Fruit fly (Drosophila melanogaster): ENCODE results near the gene sqd.

sqd gene

DNA sequence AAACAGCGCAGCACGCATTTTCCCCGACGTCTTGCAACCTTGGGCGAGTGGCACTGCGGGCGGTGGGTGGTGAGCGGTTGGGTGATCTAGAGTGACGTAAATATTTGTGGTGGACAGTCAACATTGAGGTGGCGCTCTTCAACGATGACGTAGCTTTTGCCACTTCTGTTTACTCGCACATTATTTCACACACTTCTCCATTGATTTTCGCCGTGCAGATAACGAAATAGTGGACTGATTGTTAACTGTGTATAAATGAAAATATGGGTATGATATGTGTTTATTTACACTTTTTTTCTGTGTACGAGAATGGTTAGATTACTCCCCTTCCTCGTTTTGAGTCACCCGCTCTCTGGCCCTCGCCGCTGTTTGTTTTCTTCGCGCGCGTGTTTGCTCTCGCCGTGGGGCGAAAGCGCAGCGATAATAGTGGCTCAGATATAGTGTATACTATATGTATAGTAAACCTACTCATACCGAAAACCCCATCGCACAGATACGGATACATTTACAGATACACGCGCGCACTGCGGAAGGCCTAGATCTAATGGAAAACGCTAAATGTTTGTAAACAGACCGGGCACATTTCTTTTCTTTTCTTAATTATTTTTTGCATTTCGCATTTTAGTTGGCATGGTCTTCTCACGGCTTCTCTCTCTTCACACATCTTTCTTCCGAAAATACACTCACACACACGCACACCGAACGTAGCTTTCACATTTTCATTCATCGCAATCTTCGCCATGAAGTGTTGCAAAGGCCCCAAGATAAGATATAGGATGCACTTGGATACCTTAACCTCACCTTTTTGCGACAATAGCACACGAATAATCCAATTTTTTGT, 40.5 kb upstream of the sqd start, which contains the start of gene omd (continued):
- TF ChIP-seq Tbp (GFP tag; optimal IDR thresholded peaks at IDR 0.05), result no peak
- TF ChIP-seq D (optimal IDR thresholded peaks at IDR 0.05), result no peak
- TF ChIP-seq D (GFP tag; optimal IDR thresholded peaks at IDR 0.05), result peak; percentile 66
- peak; percentile 72 for TF ChIP-seq Rfx (GFP tag; IDR thresholded peaks at IDR 0.05)
- TF ChIP-seq zf30C (GFP tag; optimal IDR thresholded peaks at IDR 0.05), result peak; percentile 81
- TF ChIP-seq ro (GFP tag; IDR thresholded peaks at IDR 0.05), result no peak
- peak; percentile 16 for TF ChIP-seq CG8388 (GFP tag; optimal IDR thresholded peaks at IDR 0.05)
- peak; percentile 2 for TF ChIP-seq CG10267 (tag; optimal IDR thresholded peaks at IDR 0.05)
- peak; percentile 61 for TF ChIP-seq CG12236 (GFP tag; optimal IDR thresholded peaks at IDR 0.05)
- TF ChIP-seq CG15269 (tag; optimal IDR thresholded peaks at IDR 0.05), result no peak
- TF ChIP-seq corto (GFP tag; optimal IDR thresholded peaks at IDR 0.05), result no peak
- 0 out of 4 replicates have a peak, but pooled peaks have one; percentile 66 for TF ChIP-seq chinmo (GFP tag; IDR thresholded peaks at IDR 0.05; ENCODE audit: partially characterized antibody)
- peak; percentile 83 for TF ChIP-seq Hmr (GFP tag; optimal IDR thresholded peaks at IDR 0.05)
- peak; percentile 69 for TF ChIP-seq CG4707 (GFP tag; optimal IDR thresholded peaks at IDR 0.05)
- peak; percentile 56 for TF ChIP-seq gcm2 (GFP tag; optimal IDR thresholded peaks at IDR 0.05)
- TF ChIP-seq ken (GFP tag; IDR thresholded peaks at IDR 0.05), result peak; percentile 52; the same call in 1 of the 3 replicates
- TF ChIP-seq ewg (GFP tag; optimal IDR thresholded peaks at IDR 0.05), result peak; percentile 28
- no peak for TF ChIP-seq sc (optimal IDR thresholded peaks at IDR 0.05)
- TF ChIP-seq sc (GFP tag; optimal IDR thresholded peaks at IDR 0.05), result peak; percentile 43
- peak; percentile 12 for TF ChIP-seq CG7928 (GFP tag; optimal IDR thresholded peaks at IDR 0.05)
- peak; percentile 64 for TF ChIP-seq NC2β (GFP tag; optimal IDR thresholded peaks at IDR 0.05)
- TF ChIP-seq scrt (GFP tag; optimal IDR thresholded peaks at IDR 0.05), result no peak
- TF ChIP-seq CG11560 (tag; IDR thresholded peaks at IDR 0.05), result no peak
- peak; percentile 88 for TF ChIP-seq CG18599 (GFP tag; optimal IDR thresholded peaks at IDR 0.05)
- peak; percentile 49 for TF ChIP-seq Xbp1 (GFP tag; optimal IDR thresholded peaks at IDR 0.05)
- no peak for TF ChIP-seq grau (tag; optimal IDR thresholded peaks at IDR 0.05)
- TF ChIP-seq amos (GFP tag; IDR thresholded peaks at IDR 0.05; ENCODE audit: partially characterized antibody), result no peak
- TF ChIP-seq HmgD (GFP tag; optimal IDR thresholded peaks at IDR 0.05), result peak; percentile 9
- 0 out of 2 replicates have a peak, but pooled peaks have one; percentile 28 for TF ChIP-seq H2.0 (GFP tag; IDR thresholded peaks at IDR 0.05)
- peak; percentile 72 for TF ChIP-seq row (GFP tag; IDR thresholded peaks at IDR 0.05)
- peak; percentile 4 for TF ChIP-seq CG18011 (GFP tag; optimal IDR thresholded peaks at IDR 0.05)
- TF ChIP-seq CG2712 (tag; optimal IDR thresholded peaks at IDR 0.05), result no peak
- TF ChIP-seq wek (GFP tag; optimal IDR thresholded peaks at IDR 0.05), result peak; percentile 80
- peak; percentile 32 to 56 for TF ChIP-seq dpn (GFP tag; optimal IDR thresholded peaks at IDR 0.05)
- TF ChIP-seq HLH3B (GFP tag; IDR thresholded peaks at IDR 0.05), result peak; percentile 59; the same call in 1 of the 2 replicates
- peak in 1 of 2 experiments; percentile 7 for TF ChIP-seq crp (GFP tag; optimal IDR thresholded peaks at IDR 0.05)
- TF ChIP-seq dan (GFP tag; IDR thresholded peaks at IDR 0.05), result no peak
- TF ChIP-seq CG16815 (GFP tag; optimal IDR thresholded peaks at IDR 0.05), result no peak
- TF ChIP-seq ems (GFP tag; optimal IDR thresholded peaks at IDR 0.05), result peak; percentile 26
- TF ChIP-seq jing (GFP tag; optimal IDR thresholded peaks at IDR 0.05), result no peak
- TF ChIP-seq B-H2 (GFP tag; optimal IDR thresholded peaks at IDR 0.05), result peak; percentile 34
- peak; percentile 33; the same call in 2 of the 4 replicates for TF ChIP-seq Gug (GFP tag; IDR thresholded peaks at IDR 0.05)
- TF ChIP-seq CG7839 (tag; optimal IDR thresholded peaks at IDR 0.05), result no peak
- peak; percentile 52 for TF ChIP-seq CG14965 (GFP tag; optimal IDR thresholded peaks at IDR 0.05; ENCODE audit: borderline replicate concordance)
- peak; percentile 14 for TF ChIP-seq CG12744 (GFP tag; optimal IDR thresholded peaks at IDR 0.05)
- peak; percentile 68 for TF ChIP-seq CG1024 (GFP tag; IDR thresholded peaks at IDR 0.05)
- peak; percentile 75 for TF ChIP-seq MTF-1 (GFP tag; optimal IDR thresholded peaks at IDR 0.05; ENCODE audit: borderline replicate concordance)
- TF ChIP-seq bab2 (GFP tag; optimal IDR thresholded peaks at IDR 0.05), result peak; percentile 79
